Worm (Caenorhabditis elegans): Measurements from ENCODE around the gene F13H10.8.

DNA sequence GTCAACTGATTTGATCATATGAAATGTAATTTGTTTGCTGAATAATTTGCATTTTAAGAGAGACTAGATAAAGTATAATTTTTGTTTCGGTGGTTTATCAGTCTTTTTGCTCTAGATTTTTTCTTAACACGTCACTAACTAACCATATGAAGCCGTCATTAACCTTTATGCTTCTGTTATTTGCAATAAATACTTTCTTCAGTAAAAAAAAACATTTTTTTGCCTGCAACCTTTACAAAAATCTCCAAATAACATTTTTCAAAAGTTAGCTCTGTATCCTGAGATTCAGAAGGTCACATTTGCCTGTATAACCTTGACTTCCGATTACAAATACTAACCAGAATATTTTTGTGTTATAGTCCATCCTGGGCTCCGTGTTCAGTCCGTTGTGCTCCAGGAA is 49.5 kb upstream of the F13H10.8 start:
- TF ChIP-seq ztf-23 (GFP tag; IDR thresholded peaks at IDR 0.05) = no peak
- TF ChIP-seq tab-1 (GFP tag; IDR thresholded peaks at IDR 0.05) = no peak
- TF ChIP-seq ztf-29 (GFP tag; IDR thresholded peaks at IDR 0.05) = no peak
- TF ChIP-seq flt-1 (GFP tag; IDR thresholded peaks at IDR 0.05) = no peak
- no peak for TF ChIP-seq cog-1 (tag; optimal IDR thresholded peaks at IDR 0.05)
- no peak for TF ChIP-seq ref-1 (GFP tag; conservative IDR thresholded peaks at IDR 0.05)
- no peak for TF ChIP-seq klf-2 (GFP tag; conservative IDR thresholded peaks at IDR 0.05)
